Fruit fly (Drosophila melanogaster) whole organism, adult: ENCODE data around the gene CG6709.

Experiments
- CG11617 ChIP-seq: fragments of 200-800 bp; sonication (Bioruptor generic); optimal IDR thresholded peaks from 2 replicates; lab custom pipeline; 2017; ENCODE audit warnings: mild to moderate bottlenecking, missing biosample characterization, missing genetic modification reagents, missing genetic modification characterization
- CG12768 ChIP-seq: fragments of 200-800 bp; sonication (Bioruptor generic); optimal IDR thresholded peaks from 2 replicates; lab custom pipeline; 2017; ENCODE audit warnings: missing biosample characterization, missing genetic modification characterization, mild to moderate bottlenecking, moderate library complexity, missing genetic modification reagents
- CG14711 ChIP-seq: fragments of 200-800 bp; sonication (Bioruptor generic); optimal IDR thresholded peaks from 2 replicates; lab custom pipeline; 2018; ENCODE audit warnings: missing biosample characterization, mild to moderate bottlenecking, missing genetic modification characterization, moderate library complexity
- CG1620 ChIP-seq: fragments of 200-800 bp; sonication (Bioruptor generic); optimal IDR thresholded peaks from 2 replicates; lab custom pipeline; 2016; ENCODE audit warnings: missing biosample characterization, missing genetic modification characterization
- CG33017 ChIP-seq: fragments of 200-800 bp; sonication (Bioruptor generic); optimal IDR thresholded peaks from 2 replicates; lab custom pipeline; 2018; ENCODE audit warnings: missing biosample characterization, mild to moderate bottlenecking, missing genetic modification characterization, moderate library complexity
- CG5204 ChIP-seq: fragments of 200-800 bp; sonication (Bioruptor generic); optimal IDR thresholded peaks from 2 replicates; lab custom pipeline; 2016; ENCODE audit warnings: missing biosample characterization, missing genetic modification characterization
- CG7045 ChIP-seq: fragments of 200-800 bp; sonication (Bioruptor generic); optimal IDR thresholded peaks from 2 replicates; lab custom pipeline; 2017; ENCODE audit warnings: missing biosample characterization, mild to moderate bottlenecking, missing genetic modification characterization
- CG7101 ChIP-seq: fragments of 200-800 bp; sonication (Bioruptor generic); optimal IDR thresholded peaks from 2 replicates; lab custom pipeline; 2018; ENCODE audit warnings: missing biosample characterization, mild to moderate bottlenecking, missing genetic modification characterization, moderate library complexity
- Clk ChIP-seq: fragments of 200-800 bp; sonication (Bioruptor generic); optimal IDR thresholded peaks from 2 replicates; lab custom pipeline; 2017; ENCODE audit warnings: missing biosample characterization, missing genetic modification characterization
- Crg-1 ChIP-seq: fragments of 200-800 bp; sonication (Bioruptor generic); optimal IDR thresholded peaks from 2 replicates; lab custom pipeline; 2016; ENCODE audit warnings: missing biosample characterization, missing genetic modification characterization
- Hr96 ChIP-seq: fragments of 200-800 bp; sonication (Bioruptor generic); optimal IDR thresholded peaks from 2 replicates; lab custom pipeline; 2016; ENCODE audit warnings: missing biosample characterization, missing genetic modification characterization
- Mnt ChIP-seq: fragments of 200-800 bp; sonication (Bioruptor generic); optimal IDR thresholded peaks from 2 replicates; lab custom pipeline; 2016; ENCODE audit warnings: missing biosample characterization, mild to moderate bottlenecking, missing genetic modification characterization
- bab1 ChIP-seq: fragments of 200-800 bp; sonication (Bioruptor generic); optimal IDR thresholded peaks from 3 replicates; lab custom pipeline; 2019; ENCODE audit warnings: missing biosample characterization, mild to moderate bottlenecking, missing genetic modification characterization, moderate library complexity
- cic ChIP-seq: fragments of 200-800 bp; sonication (Bioruptor generic); optimal IDR thresholded peaks from 2 replicates; lab custom pipeline; 2017; ENCODE audit warnings: missing biosample characterization, mild to moderate bottlenecking, missing genetic modification characterization, moderate library complexity
- cnc ChIP-seq, 2 experiments: fragments of >200 bp; optimal IDR thresholded peaks; 2 replicates each; lab custom pipeline; 2017
- kay ChIP-seq: fragments of 200-800 bp; sonication (Bioruptor generic); peaks from one replicate; lab custom pipeline; 2016; ENCODE audit warnings: missing biosample characterization, missing genetic modification characterization, borderline replicate concordance
- ovo ChIP-seq: fragments of 200-800 bp; sonication (Bioruptor generic); optimal IDR thresholded peaks from 2 replicates; lab custom pipeline; 2016; ENCODE audit warnings: missing biosample characterization, missing genetic modification characterization
- pad ChIP-seq: fragments of 200-800 bp; sonication (Bioruptor generic); optimal IDR thresholded peaks from 3 replicates; lab custom pipeline; 2017; ENCODE audit warnings: missing biosample characterization, missing genetic modification characterization, mild to moderate bottlenecking, moderate library complexity, missing genetic modification reagents
- tj ChIP-seq: fragments of 200-800 bp; sonication (Bioruptor generic); optimal IDR thresholded peaks from 3 replicates; lab custom pipeline; 2017; ENCODE audit warnings: missing biosample characterization, mild to moderate bottlenecking, missing genetic modification characterization, moderate library complexity
- toe ChIP-seq: fragments of 200-800 bp; sonication (Bioruptor generic); optimal IDR thresholded peaks from 2 replicates; lab custom pipeline; 2016; ENCODE audit warnings: missing biosample characterization, missing genetic modification characterization

The CG6709 gene

dm6 chr3L:9894643-9895042 lies at the start of gene CG6709, which contains the start of gene Hez:
TSS of gene CG6709 (minus strand) at chr3L:9894743.
TSS of gene Hez (minus strand) at chr3L:9894743.
- TF ChIP-seq pad (GFP tag; lab: Kevin White, UChicago) (no peak), cnc (optimal IDR thresholded peaks at IDR 0.05; lab: Kevin White, UChicago) (no peak), kay (GFP tag; lab: Kevin White, UChicago) (peak; percentile 85), Clk (GFP tag; lab: Kevin White, UChicago) (no peak)

- TF ChIP-seq pad (GFP tag; lab: Kevin White, UChicago) = peak; percentile 95
- no peak for TF ChIP-seq Hr96 (GFP tag; lab: Kevin White, UChicago)
These were observed 32.6 kb upstream of the CG6709 start for dm6 chr3L:9927169-9927568.

DNA sequence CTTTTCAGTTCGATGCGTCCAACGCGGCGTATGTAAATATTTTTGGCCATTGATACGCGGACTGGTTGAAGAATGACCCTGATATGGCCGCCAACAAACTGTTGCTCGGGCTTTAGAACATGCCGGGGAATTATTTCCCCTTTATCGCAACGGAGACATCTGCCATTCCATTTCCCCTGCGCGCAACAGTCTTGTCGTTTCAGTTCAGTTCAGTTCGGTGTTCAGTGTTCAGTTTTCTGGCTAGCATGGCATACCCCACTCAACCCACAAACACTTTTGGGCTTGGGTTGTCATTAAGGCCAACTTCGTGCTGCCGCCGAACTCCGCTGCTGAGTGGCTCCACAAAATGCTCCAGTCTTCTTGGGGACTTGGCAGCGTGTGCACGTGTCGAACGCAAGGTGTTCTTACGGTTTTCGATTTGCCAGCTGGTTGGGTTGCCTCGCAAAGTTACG lies 13.2 kb upstream of the CG6709 start, which contains the start of gene bma:
TSS of gene bma (plus strand) at position 402 of the 452 bp plus-strand sequence.
- TF ChIP-seq pad (GFP tag; lab: Kevin White, UChicago) = peak; percentile 84
- TF ChIP-seq Hr96 (GFP tag; lab: Kevin White, UChicago) = no peak
- no peak for TF ChIP-seq CG5204

DNA sequence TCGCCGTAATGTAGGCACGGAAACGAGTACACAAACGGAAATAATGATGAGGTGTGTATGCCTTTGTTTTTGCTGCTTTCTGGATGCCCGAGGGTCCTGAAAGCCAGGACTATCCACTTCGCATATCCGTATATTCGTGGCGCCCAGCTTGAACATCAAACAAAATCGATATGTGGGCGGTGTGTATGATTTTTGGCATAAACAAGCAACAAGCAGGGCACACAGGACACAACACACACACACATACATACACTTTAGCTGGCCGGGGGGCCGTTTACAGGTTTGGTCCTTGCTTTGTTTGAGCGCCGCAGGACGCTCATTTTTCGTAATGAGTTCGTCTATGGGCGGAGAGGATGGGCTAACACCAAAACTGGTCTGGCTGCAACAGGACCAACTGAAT lies 10.4 kb upstream of the CG6709 start:
- TF ChIP-seq CG12768 (GFP tag; lab: Kevin White, UChicago) (no peak), tj (GFP tag; lab: Kevin White, UChicago) (no peak), CG7101 (tag; lab: Kevin White, UChicago) (no peak), cnc (optimal IDR thresholded peaks at IDR 0.05; lab: Kevin White, UChicago) (no peak), CG7045 (GFP tag; lab: Kevin White, UChicago) (no peak), kay (GFP tag; lab: Kevin White, UChicago) (no peak), CG14711 (no peak), bab1 (GFP tag; lab: Kevin White, UChicago) (no peak), CG33017 (tag; lab: Kevin White, UChicago) (no peak)

DNA sequence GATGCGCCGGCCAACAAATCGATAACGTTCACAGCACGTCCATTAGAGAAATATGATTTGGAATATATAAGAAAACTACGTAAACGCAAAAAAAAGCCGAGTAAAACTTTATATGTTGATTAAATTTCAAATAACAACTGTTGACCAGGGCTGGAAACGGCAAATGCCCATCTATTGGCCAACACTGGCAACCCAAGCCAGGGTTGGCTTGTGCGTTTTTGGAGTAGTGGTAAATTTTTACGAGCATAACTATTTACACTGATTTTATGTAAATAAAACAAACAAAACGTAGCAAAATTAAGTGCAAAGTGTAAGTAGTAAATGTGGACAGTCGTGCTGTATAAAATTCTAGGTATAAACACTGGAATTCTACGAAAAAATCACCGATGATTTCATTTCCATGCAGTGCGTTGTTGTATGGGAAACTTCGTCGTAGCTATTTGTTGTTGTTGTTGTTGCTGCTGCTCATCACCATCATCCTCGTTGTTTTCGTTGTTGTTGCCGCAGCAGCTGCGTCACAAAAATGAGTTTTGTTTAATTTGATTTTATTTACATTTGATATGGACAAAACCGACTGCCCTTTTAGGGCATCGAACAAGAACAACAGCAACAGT lies 4.6 kb upstream of the CG6709 start, which contains the start of gene nudE:
TSS of gene nudE (plus strand) at position 196 of the 614 bp plus-strand sequence.
- TF ChIP-seq CG14711 (peak; percentile 32), toe (GFP tag; lab: Kevin White, UChicago) (peak; percentile 64), tj (GFP tag; lab: Kevin White, UChicago) (no peak), CG1620 (GFP tag; lab: Kevin White, UChicago) (peak; percentile 65), CG12768 (GFP tag; lab: Kevin White, UChicago) (peak; percentile 29), ovo (GFP tag; lab: Kevin White, UChicago) (peak; percentile 3), CG11617 (GFP tag; lab: Kevin White, UChicago) (no peak), Crg-1 (GFP tag; lab: Kevin White, UChicago) (peak; percentile 50), cnc (optimal IDR thresholded peaks at IDR 0.05; lab: Kevin White, UChicago) (no peak), CG7101 (tag; lab: Kevin White, UChicago) (peak; percentile 53), Clk (GFP tag; lab: Kevin White, UChicago) (peak; percentile 10), CG7045 (GFP tag; lab: Kevin White, UChicago) (no peak), CG33017 (tag; lab: Kevin White, UChicago) (peak; percentile 61), cic (GFP tag; lab: Kevin White, UChicago) (peak; percentile 32), CG5204 (peak; percentile 60), Mnt (GFP tag; lab: Kevin White, UChicago) (peak; percentile 0), pad (GFP tag; lab: Kevin White, UChicago) (peak; percentile 43), Hr96 (GFP tag; lab: Kevin White, UChicago) (peak; percentile 67)

- TF ChIP-seq cnc (optimal IDR thresholded peaks at IDR 0.05; lab: Kevin White, UChicago) (no peak), CG1620 (GFP tag; lab: Kevin White, UChicago) (peak; percentile 25), ovo (GFP tag; lab: Kevin White, UChicago) (no peak), cic (GFP tag; lab: Kevin White, UChicago) (no peak), CG14711 (no peak), CG12768 (GFP tag; lab: Kevin White, UChicago) (no peak), CG5204 (no peak), CG33017 (tag; lab: Kevin White, UChicago) (no peak), CG11617 (GFP tag; lab: Kevin White, UChicago) (no peak), Clk (GFP tag; lab: Kevin White, UChicago) (no peak), Mnt (GFP tag; lab: Kevin White, UChicago) (peak; percentile 49), bab1 (GFP tag; lab: Kevin White, UChicago) (no peak), pad (GFP tag; lab: Kevin White, UChicago) (no peak), CG7045 (GFP tag; lab: Kevin White, UChicago) (peak; percentile 9), kay (GFP tag; lab: Kevin White, UChicago) (no peak), CG7101 (tag; lab: Kevin White, UChicago) (no peak), toe (GFP tag; lab: Kevin White, UChicago) (peak; percentile 44), Crg-1 (GFP tag; lab: Kevin White, UChicago) (peak; percentile 34), tj (GFP tag; lab: Kevin White, UChicago) (peak; percentile 23), Hr96 (GFP tag; lab: Kevin White, UChicago) (no peak)
These were observed 3.8 kb upstream of the CG6709 start, which contains the start of the genes CG6707 and CG46387 for dm6 chr3L:9898355-9898754. TSS of gene CG6707 (minus strand) at chr3L:9898575. TSS of gene CG46387 (plus strand) at chr3L:9898626.
